Fruit fly (Drosophila melanogaster): ENCODE measurements around the gene Stam.

The Stam gene

DNA sequence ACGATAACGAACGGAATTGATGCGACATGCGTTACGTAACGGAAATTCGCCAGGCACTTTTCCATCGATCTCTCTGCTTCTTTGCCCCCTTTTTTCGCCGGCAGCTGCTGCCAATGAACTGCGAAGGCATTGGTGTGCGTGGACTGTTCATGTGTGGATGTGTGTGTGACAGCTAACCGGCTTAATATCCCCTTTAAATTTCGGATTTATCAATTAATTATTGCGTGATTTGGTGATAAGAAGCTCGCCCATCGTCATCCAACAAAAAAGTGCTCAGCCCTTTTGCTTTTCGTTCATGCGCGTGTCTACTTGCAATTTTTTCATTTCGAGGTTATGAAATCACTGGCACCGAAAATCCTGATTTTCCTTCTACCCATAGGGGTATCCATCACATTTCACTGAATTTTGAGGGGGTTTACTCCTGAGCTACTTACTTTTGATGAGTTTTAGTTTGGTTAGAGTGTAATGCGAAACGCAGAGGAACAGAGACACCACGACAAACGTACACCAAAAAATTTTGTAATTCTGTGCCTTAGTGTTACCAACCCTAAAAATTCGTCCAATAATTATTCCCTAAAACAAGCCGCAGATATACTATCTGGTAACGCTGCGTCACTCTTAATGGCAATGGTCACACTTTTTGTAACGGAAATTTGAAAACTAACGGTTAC, 7.9 kb upstream of the Stam start, which contains the start of gene porin (continued):
- TF ChIP-seq CG17186 (GFP tag; optimal IDR thresholded peaks at IDR 0.05), result peak; percentile 16

DNA sequence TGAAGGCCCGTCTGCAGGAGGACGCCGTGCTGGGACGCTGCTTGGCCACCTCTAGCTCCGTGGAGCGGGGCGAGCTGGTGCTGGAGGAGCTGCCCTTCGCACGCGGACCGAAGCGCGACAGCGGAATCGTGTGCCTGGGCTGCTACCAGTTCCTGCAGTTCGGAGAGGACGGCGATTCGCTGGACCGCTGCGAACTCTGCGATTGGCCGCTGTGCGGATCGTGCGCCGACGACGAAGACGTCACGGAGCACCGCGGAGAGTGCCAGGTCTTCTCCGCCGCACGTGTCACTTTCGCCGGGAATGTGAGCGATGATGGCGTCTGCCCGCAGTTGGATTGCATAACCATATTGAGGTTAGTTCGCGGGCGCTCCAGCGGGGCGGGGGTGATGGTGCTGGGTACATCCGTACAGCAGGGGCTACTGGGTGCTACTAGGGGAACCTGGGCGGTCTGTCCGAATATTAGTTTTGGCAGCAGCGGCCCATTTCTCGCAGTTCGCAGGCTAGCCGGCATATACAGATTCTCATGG, 6.9 kb upstream of the Stam start:
- TF ChIP-seq inv (GFP tag; IDR thresholded peaks at IDR 0.05; ENCODE audit: partially characterized antibody) (0 out of 2 replicates have a peak, but pooled peaks have one; percentile 22), hkb (optimal IDR thresholded peaks at IDR 0.05) (no peak), hkb (GFP tag; IDR thresholded peaks at IDR 0.05) (no peak), chinmo (GFP tag; IDR thresholded peaks at IDR 0.05; ENCODE audit: partially characterized antibody) (0 out of 4 replicates have a peak, but pooled peaks have one; percentile 15), sisA (GFP tag; IDR thresholded peaks at IDR 0.05) (0 out of 2 replicates have a peak, but pooled peaks have one; percentile 5), Med (GFP tag) (peak; percentile 51), CG7357 (GFP tag; IDR thresholded peaks at IDR 0.05) (0 out of 3 replicates have a peak, but pooled peaks have one; percentile 24), CG32767 (GFP tag; IDR thresholded peaks at IDR 0.05) (0 out of 2 replicates have a peak, but pooled peaks have one; percentile 27), CG16815 (GFP tag; optimal IDR thresholded peaks at IDR 0.05) (no peak), CG1529 (GFP tag; optimal IDR thresholded peaks at IDR 0.05) (no peak), eyg (GFP tag; optimal IDR thresholded peaks at IDR 0.05) (no peak), CG10543 (GFP tag; optimal IDR thresholded peaks at IDR 0.05) (peak; percentile 50), CG16813 (GFP tag; IDR thresholded peaks at IDR 0.05; ENCODE audit: partially characterized antibody) (0 out of 3 replicates have a peak, but pooled peaks have one; percentile 17), Pdp1 (GFP tag; optimal IDR thresholded peaks at IDR 0.05) (peak in 1 of 2 experiments; percentile 97), Deaf1 (tag; optimal IDR thresholded peaks at IDR 0.05) (peak; percentile 77), lov (optimal IDR thresholded peaks at IDR 0.05) (no peak), lov (GFP tag; IDR thresholded peaks at IDR 0.05) (no peak), slbo (GFP tag; IDR thresholded peaks at IDR 0.05) (0 out of 2 replicates have a peak, but pooled peaks have one; percentile 12), Rx (GFP tag; IDR thresholded peaks at IDR 0.05) (no peak), gsb (GFP tag; IDR thresholded peaks at IDR 0.05) (peak; percentile 32; the same call in 1 of the 2 replicates), psq (GFP tag; optimal IDR thresholded peaks at IDR 0.05) (no peak), sd (tag; optimal IDR thresholded peaks at IDR 0.05) (peak; percentile 23), CG6689 (GFP tag; IDR thresholded peaks at IDR 0.05) (0 out of 2 replicates have a peak, but pooled peaks have one; percentile 4), hb (GFP tag; IDR thresholded peaks at IDR 0.05; ENCODE audit: partially characterized antibody) (no peak), cwo (GFP tag; optimal IDR thresholded peaks at IDR 0.05) (peak; percentile 94), jigr1 (GFP tag; IDR thresholded peaks at IDR 0.05) (0 out of 3 replicates have a peak, but pooled peaks have one; percentile 11), Nf-YC (tag; optimal IDR thresholded peaks at IDR 0.05) (peak; percentile 61), HLH4C (GFP tag; IDR thresholded peaks at IDR 0.05; ENCODE audit: partially characterized antibody) (0 out of 3 replicates have a peak, but pooled peaks have one; percentile 22)

DNA sequence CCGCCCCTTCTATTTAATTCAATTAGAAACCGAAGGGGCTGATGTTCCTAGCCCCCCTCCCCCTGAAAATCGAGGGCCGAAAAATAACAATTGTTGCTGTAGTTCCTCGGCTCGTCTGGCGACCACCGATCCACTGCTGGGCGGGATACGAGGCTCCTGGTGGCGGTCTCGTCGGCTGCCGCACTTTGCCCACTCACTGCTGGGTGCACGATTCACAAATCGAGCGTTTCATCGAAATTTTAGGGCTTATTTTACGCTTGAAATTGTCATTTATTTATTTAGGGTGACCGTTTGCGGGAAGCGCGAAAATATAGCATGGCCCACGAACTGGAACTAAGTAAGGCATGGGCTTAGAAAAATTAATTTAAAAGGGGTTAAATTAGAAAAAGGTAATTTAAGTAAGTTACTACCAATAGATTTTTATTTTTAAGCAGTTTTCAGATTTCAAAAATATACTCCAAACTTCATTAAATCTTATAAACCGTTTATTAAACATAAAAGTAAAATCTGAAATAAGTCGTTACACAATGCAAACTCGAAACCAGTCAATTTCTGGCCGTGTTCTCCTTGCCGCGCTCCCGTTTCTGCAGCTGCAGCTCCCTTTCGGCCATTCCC, 1.9 kb upstream of the Stam start, which contains the start of gene Dnz1:
Gene Dnz1 (minus strand): TSS at position 317 of the 615 bp plus-strand sequence.
- TF ChIP-seq ranshi (GFP tag; IDR thresholded peaks at IDR 0.05), result no peak
- no peak for TF ChIP-seq CG18619 (GFP tag; optimal IDR thresholded peaks at IDR 0.05)
- no peak for TF ChIP-seq trh (GFP tag; optimal IDR thresholded peaks at IDR 0.05)
- TF ChIP-seq Hr51 (GFP tag; optimal IDR thresholded peaks at IDR 0.05), result peak in 1 of 2 experiments; percentile 58
- TF ChIP-seq vfl (GFP tag; optimal IDR thresholded peaks at IDR 0.05), result no peak
- TF ChIP-seq E2f1 (GFP tag; IDR thresholded peaks at IDR 0.05), result 0 out of 2 replicates have a peak, but pooled peaks have one; percentile 20
- no peak for TF ChIP-seq Mes4 (GFP tag; optimal IDR thresholded peaks at IDR 0.05)
- peak; percentile 53 for TF ChIP-seq stc (GFP tag; IDR thresholded peaks at IDR 0.05)
- TF ChIP-seq fd96Cb (tag; optimal IDR thresholded peaks at IDR 0.05), result no peak
- TF ChIP-seq unpg (GFP tag; optimal IDR thresholded peaks at IDR 0.05), result peak; percentile 39
- peak; percentile 53 for TF ChIP-seq Hr3 (GFP tag; optimal IDR thresholded peaks at IDR 0.05)
- TF ChIP-seq insv (GFP tag; optimal IDR thresholded peaks at IDR 0.05), result no peak
- TF ChIP-seq zen2 (GFP tag; IDR thresholded peaks at IDR 0.05; ENCODE audit: partially characterized antibody), result no peak
- no peak for TF ChIP-seq jigr1 (GFP tag; IDR thresholded peaks at IDR 0.05)
- TF ChIP-seq GATAe (GFP tag; conservative IDR thresholded peaks at IDR 0.05), result no peak
- TF ChIP-seq CG9876 (GFP tag; optimal IDR thresholded peaks at IDR 0.05), result no peak
- peak; percentile 16 for TF ChIP-seq BtbVII (GFP tag; optimal IDR thresholded peaks at IDR 0.05)
- TF ChIP-seq CG2889 (GFP tag; IDR thresholded peaks at IDR 0.05), result no peak
